Fruit fly (Drosophila melanogaster) whole organism, prepupa: ENCODE results near the gene Cda4.

ENCODE experiments used
- CG10631 ChIP-seq: fragments of 200-800 bp; sonication (Bioruptor generic); optimal IDR thresholded peaks from 2 replicates; lab custom pipeline; 2016; ENCODE audit warnings: missing biosample characterization, missing genetic modification characterization
- CG15336 ChIP-seq: fragments of 200-800 bp; sonication (Bioruptor generic); IDR thresholded peaks from 2 replicates; pipeline ENCODE4 v1.3.6; 2022; ENCODE audit warnings: missing biosample characterization, missing genetic modification characterization
- CG1621 ChIP-seq: fragments of 200-800 bp; sonication (Bioruptor generic); optimal IDR thresholded peaks from 3 replicates; lab custom pipeline; 2018; ENCODE audit warnings: missing biosample characterization, mild to moderate bottlenecking, missing genetic modification characterization
- CG32006 ChIP-seq: fragments of 200-800 bp; sonication (Bioruptor generic); optimal IDR thresholded peaks from 3 replicates; lab custom pipeline; 2017; ENCODE audit warnings: missing biosample characterization, mild to moderate bottlenecking, missing genetic modification characterization
- CG3919 ChIP-seq: fragments of 200-800 bp; sonication (Bioruptor generic); optimal IDR thresholded peaks from 3 replicates; lab custom pipeline; 2016; ENCODE audit warnings: missing biosample characterization, missing genetic modification characterization
- CG4318 ChIP-seq: fragments of 200-800 bp; sonication (Bioruptor generic); optimal IDR thresholded peaks from 3 replicates; lab custom pipeline; 2017; ENCODE audit warnings: missing biosample characterization, mild to moderate bottlenecking, missing genetic modification characterization
- CG6276 ChIP-seq: fragments of 200-800 bp; sonication (Bioruptor generic); optimal IDR thresholded peaks from 2 replicates; lab custom pipeline; 2017; ENCODE audit warnings: missing biosample characterization, mild to moderate bottlenecking, missing genetic modification characterization
- CG6792 ChIP-seq: fragments of 200-800 bp; sonication (Bioruptor generic); optimal IDR thresholded peaks from 3 replicates; lab custom pipeline; 2016; ENCODE audit warnings: missing biosample characterization, missing genetic modification characterization
- CG6808 ChIP-seq: fragments of 200-800 bp; sonication (Bioruptor generic); optimal IDR thresholded peaks from 3 replicates; lab custom pipeline; 2017; ENCODE audit warnings: missing biosample characterization, missing genetic modification characterization, mild to moderate bottlenecking, moderate library complexity, missing genetic modification reagents
- CG6854 ChIP-seq: fragments of 200-800 bp; sonication (Bioruptor generic); optimal IDR thresholded peaks from 2 replicates; lab custom pipeline; 2017; ENCODE audit warnings: missing biosample characterization, mild to moderate bottlenecking, missing genetic modification characterization
- CG8119 ChIP-seq: fragments of 200-800 bp; sonication (Bioruptor generic); IDR thresholded peaks from 3 replicates; pipeline ENCODE4 v1.3.6; 2022; ENCODE audit warnings: missing biosample characterization, missing genetic modification characterization
- CG8319 ChIP-seq: fragments of 200-800 bp; sonication (Bioruptor generic); optimal IDR thresholded peaks from 3 replicates; lab custom pipeline; 2016; ENCODE audit warnings: missing biosample characterization, missing genetic modification characterization
- CG8632 ChIP-seq: fragments of 200-800 bp; sonication (Bioruptor generic); optimal IDR thresholded peaks from 3 replicates; lab custom pipeline; 2016; ENCODE audit warnings: missing biosample characterization, missing genetic modification characterization
- Eip75B ChIP-seq: fragments of 200-800 bp; sonication (Bioruptor generic); optimal IDR thresholded peaks from 3 replicates; lab custom pipeline; 2016; ENCODE audit warnings: missing biosample characterization, missing genetic modification characterization
- Eip78C ChIP-seq: fragments of 200-800 bp; sonication (Bioruptor generic); peaks from one replicate; lab custom pipeline; 2016; ENCODE audit warnings: missing biosample characterization, missing genetic modification characterization
- Ets96B ChIP-seq: fragments of 200-800 bp; optimal IDR thresholded peaks from 2 replicates; lab custom pipeline; 2019; ENCODE audit warnings: missing biosample characterization, mild to moderate bottlenecking, missing genetic modification characterization, moderate library complexity
- Hr38 ChIP-seq: sonication (Bioruptor generic); optimal IDR thresholded peaks from 2 replicates; lab custom pipeline; 2016; ENCODE audit warnings: missing biosample characterization, missing genetic modification characterization
- Hr39 ChIP-seq: fragments of 200-800 bp; sonication (Bioruptor generic); optimal IDR thresholded peaks from 2 replicates; lab custom pipeline; 2016; ENCODE audit warnings: missing biosample characterization, missing genetic modification characterization
- Hr4 ChIP-seq: fragments of 200-800 bp; sonication (Bioruptor generic); optimal IDR thresholded peaks from 3 replicates; lab custom pipeline; 2016; ENCODE audit warnings: missing biosample characterization, missing genetic modification characterization
- Met ChIP-seq: fragments of 200-800 bp; sonication (Bioruptor generic); optimal IDR thresholded peaks from 3 replicates; lab custom pipeline; 2016; ENCODE audit warnings: missing biosample characterization, missing genetic modification characterization
- OdsH ChIP-seq: fragments of 200-800 bp; sonication (Bioruptor generic); optimal IDR thresholded peaks from 3 replicates; lab custom pipeline; 2016; ENCODE audit warnings: missing biosample characterization, missing genetic modification characterization
- Smox ChIP-seq: fragments of 200-800 bp; sonication (Bioruptor generic); optimal IDR thresholded peaks from 3 replicates; lab custom pipeline; 2016; ENCODE audit warnings: missing biosample characterization, missing genetic modification characterization
- Sox14 ChIP-seq: fragments of 200-800 bp; sonication (Bioruptor generic); optimal IDR thresholded peaks from 3 replicates; lab custom pipeline; 2016; ENCODE audit warnings: missing biosample characterization, missing genetic modification characterization
- Sox15 ChIP-seq: fragments of 200-800 bp; sonication (Bioruptor generic); optimal IDR thresholded peaks from 3 replicates; lab custom pipeline; 2016; ENCODE audit warnings: missing biosample characterization, missing genetic modification characterization
- achi ChIP-seq: fragments of 200-800 bp; sonication (Bioruptor generic); optimal IDR thresholded peaks from 3 replicates; lab custom pipeline; 2016; ENCODE audit warnings: missing biosample characterization, missing genetic modification characterization
- acj6 ChIP-seq: fragments of 200-800 bp; sonication (Bioruptor generic); optimal IDR thresholded peaks from 3 replicates; lab custom pipeline; 2016; ENCODE audit warnings: missing biosample characterization, missing genetic modification characterization
- eg ChIP-seq: fragments of 200-800 bp; sonication (Bioruptor generic); IDR thresholded peaks from 3 replicates; pipeline ENCODE4 v1.3.6; 2022; ENCODE audit warnings: missing biosample characterization, missing genetic modification characterization
- fd59A ChIP-seq: fragments of 200-800 bp; sonication (Bioruptor generic); optimal IDR thresholded peaks from 2 replicates; lab custom pipeline; 2017; ENCODE audit warnings: missing biosample characterization, mild to moderate bottlenecking, missing genetic modification characterization, missing genetic modification reagents
- lz ChIP-seq: fragments of 200-800 bp; sonication (Bioruptor generic); optimal IDR thresholded peaks from 3 replicates; lab custom pipeline; 2016; ENCODE audit warnings: missing biosample characterization, missing genetic modification characterization
- pdm3 ChIP-seq: fragments of 200-800 bp; sonication (Bioruptor generic); optimal IDR thresholded peaks from 3 replicates; lab custom pipeline; 2016; ENCODE audit warnings: missing biosample characterization, missing genetic modification characterization
- spab ChIP-seq: fragments of 200-800 bp; sonication (Bioruptor generic); optimal IDR thresholded peaks from 2 replicates; lab custom pipeline; 2017; ENCODE audit warnings: missing biosample characterization, mild to moderate bottlenecking, missing genetic modification characterization, missing genetic modification reagents
- ss ChIP-seq, 2 experiments: fragments of 200-800 bp; sonication (Bioruptor generic); optimal IDR thresholded peaks; 2 replicates in 1 of 2; 3 replicates in 1 of 2; lab custom pipeline; 2017 to 2018; ENCODE audit warnings: mild to moderate bottlenecking in 2 of 2, missing biosample characterization in 2 of 2, missing genetic modification characterization in 2 of 2, moderate library complexity in 1 of 2
- svp ChIP-seq: fragments of 200-800 bp; sonication (Bioruptor generic); peaks from one replicate; lab custom pipeline; 2016; ENCODE audit warnings: missing biosample characterization, missing genetic modification characterization
- vri ChIP-seq: fragments of 200-800 bp; sonication (Bioruptor generic); optimal IDR thresholded peaks from 3 replicates; lab custom pipeline; 2016; ENCODE audit warnings: missing biosample characterization, mild to moderate bottlenecking, missing genetic modification characterization

Gene Cda4

dm6 chrX:22574362-22574761 lies 58.1 kb downstream of the Cda4 start:
- no peak for TF ChIP-seq Ets96B (tag; lab: Kevin White, UChicago)
- TF ChIP-seq, all 60 proteins: peak for 0

dm6 chrX:22546797-22547196 lies 85.7 kb downstream of the Cda4 start, which contains the start of gene CG17601:
CG17601 (plus strand) TSS chrX:22547097.
- TF ChIP-seq CG6808 (GFP tag; lab: Kevin White, UChicago) = no peak
- no peak for TF ChIP-seq fd59A
- no peak for TF ChIP-seq Sox15
- no peak for TF ChIP-seq CG3919
- no peak for TF ChIP-seq achi (GFP tag; lab: Kevin White, UChicago)
- no peak for TF ChIP-seq Eip75B (GFP tag; lab: Kevin White, UChicago)
- no peak for TF ChIP-seq CG8319 (GFP tag; lab: Kevin White, UChicago)
- TF ChIP-seq eg (GFP tag; lab: Robert Waterston, UW) = no peak
- TF ChIP-seq CG1621 = no peak
- no peak for TF ChIP-seq Hr4 (GFP tag; lab: Kevin White, UChicago)
- TF ChIP-seq Sox14 = no peak
- no peak for TF ChIP-seq CG8119 (GFP tag; lab: Robert Waterston, UW)
- no peak for TF ChIP-seq Hr39 (GFP tag; lab: Kevin White, UChicago)
- TF ChIP-seq lz (GFP tag; lab: Kevin White, UChicago) = no peak

- TF ChIP-seq pdm3 (GFP tag; lab: Kevin White, UChicago) (no peak), CG6276 (no peak), CG8319 (GFP tag; lab: Kevin White, UChicago) (no peak), Smox (no peak), Eip75B (GFP tag; lab: Kevin White, UChicago) (no peak), spab (GFP tag; lab: Kevin White, UChicago) (no peak), Hr38 (GFP tag; lab: Kevin White, UChicago) (no peak), vri (GFP tag; lab: Kevin White, UChicago) (no peak), ss (GFP tag; optimal IDR thresholded peaks at IDR 0.05; lab: Kevin White, UChicago) (no peak), CG6808 (GFP tag; lab: Kevin White, UChicago) (no peak), CG10631 (no peak), CG1621 (no peak), Eip78C (GFP tag; lab: Kevin White, UChicago) (no peak), CG32006 (GFP tag; lab: Kevin White, UChicago) (no peak), CG4318 (no peak), svp (GFP tag; lab: Kevin White, UChicago) (no peak), CG15336 (GFP tag; lab: Robert Waterston, UW) (no peak), Hr39 (GFP tag; lab: Kevin White, UChicago) (no peak), OdsH (no peak)
Measured at dm6 chrX:22544660-22545059, 87.8 kb downstream of the Cda4 start.

dm6 chrX:22544222-22544621 lies 88.3 kb downstream of the Cda4 start, which contains the start of gene Cluap1:
Cluap1 (minus strand) TSS chrX:22544322.
- no peak for TF ChIP-seq acj6
- TF ChIP-seq Met (GFP tag; lab: Kevin White, UChicago) = no peak
- no peak for TF ChIP-seq CG6808 (GFP tag; lab: Kevin White, UChicago)
- no peak for TF ChIP-seq ss (GFP tag; optimal IDR thresholded peaks at IDR 0.05; lab: Kevin White, UChicago)
- TF ChIP-seq CG6792 (GFP tag; lab: Kevin White, UChicago) = no peak

dm6 chrX:22540065-22540504 lies 92.4 kb downstream of the Cda4 start, which contains the start of gene CG17598:
CG17598 (minus strand) TSS chrX:22540383.
- TF ChIP-seq CG1621 (peak; percentile 36), Sox14 (peak; percentile 24), Eip78C (GFP tag; lab: Kevin White, UChicago) (peak; percentile 63), CG8632 (GFP tag; lab: Kevin White, UChicago) (no peak), Met (GFP tag; lab: Kevin White, UChicago) (no peak), CG6854 (GFP tag; lab: Kevin White, UChicago) (no peak)
